Worm (Caenorhabditis elegans) whole organism, L1 larva: ENCODE data around the gene cup-16.

ENCODE experiments used
- irx-1 ChIP-seq: sonication (generic microtip); optimal IDR thresholded peaks from 2 replicates; lab custom pipeline; 2016; ENCODE audit warnings: missing genetic modification characterization, missing compliant biosample characterization
- lsy-2 ChIP-seq, 2 experiments: fragments of 150-350 bp; optimal IDR thresholded peaks; 2 replicates each; lab custom pipeline; 2014; ENCODE audit warnings: missing biosample characterization in 2 of 2, missing genetic modification characterization in 2 of 2
- nhr-237 ChIP-seq: fragments of 150-350 bp; optimal IDR thresholded peaks from 2 replicates; lab custom pipeline; 2014; ENCODE audit warnings: missing biosample characterization, missing genetic modification characterization
- unc-30 ChIP-seq: sonication (generic microtip); optimal IDR thresholded peaks from 2 replicates; lab custom pipeline; 2017; ENCODE audit warnings: missing biosample characterization, missing genetic modification characterization
- unc-62 ChIP-seq: fragments of 150-350 bp; optimal IDR thresholded peaks from 2 replicates; lab custom pipeline; 2014; ENCODE audit warnings: missing biosample characterization, missing genetic modification reagents, missing genetic modification characterization

- TF ChIP-seq unc-62 (no peak), irx-1 (tag; lab: Kevin White, UChicago) (no peak), lsy-2 (tag; optimal IDR thresholded peaks at IDR 0.05; lab: Kevin White, UChicago) (peak in 1 of 2 experiments; percentile 71), unc-30 (no peak), nhr-237 (tag; lab: Kevin White, UChicago) (no peak)
Measured at ce11 chrII:8661539-8661938, 45.4 kb upstream of the cup-16 start, which contains the start of the genes piga-1 and eif-2Bepsilon.
